Worm (Caenorhabditis elegans): ENCODE results near the gene C27H6.9.

ce11 chrV:10019934-10020333 lies 37.3 kb downstream of the C27H6.9 start:
- no peak for TF ChIP-seq W03F9.2 (tag; optimal IDR thresholded peaks at IDR 0.05)
- no peak for TF ChIP-seq dao-5 (tag; optimal IDR thresholded peaks at IDR 0.05)
- TF ChIP-seq him-1 (tag; optimal IDR thresholded peaks at IDR 0.05): no peak
